Fruit fly (Drosophila melanogaster) whole organism, embryonic: ENCODE measurements around the gene Nadsyn.

Source experiments
- Antp ChIP-seq: fragments of 200-800 bp; sonication (Bioruptor generic); optimal IDR thresholded peaks from 3 replicates; lab custom pipeline; 2016; ENCODE audit warnings: missing biosample characterization, missing genetic modification characterization
- CG10209 ChIP-seq: fragments of 200-800 bp; sonication (Bioruptor generic); optimal IDR thresholded peaks from 3 replicates; lab custom pipeline; 2017; ENCODE audit warnings: missing biosample characterization, mild to moderate bottlenecking, missing genetic modification characterization, missing genetic modification reagents
- CG10462 ChIP-seq: fragments of 200-800 bp; sonication (Bioruptor generic); optimal IDR thresholded peaks from 2 replicates; lab custom pipeline; 2016; ENCODE audit warnings: missing biosample characterization, missing genetic modification characterization
- CG11695 ChIP-seq: fragments of 200-800 bp; sonication (Bioruptor generic); IDR thresholded peaks from 3 replicates; pipeline ENCODE4 v1.3.6; 2022; ENCODE audit warnings: missing biosample characterization, missing genetic modification characterization
- CG14860 ChIP-seq: fragments of 200-800 bp; sonication (Bioruptor generic); IDR thresholded peaks from 3 replicates; pipeline ENCODE4 v1.3.6; 2022; ENCODE audit warnings: missing biosample characterization, missing genetic modification characterization; ENCODE audit not compliant: partially characterized antibody
- CG15514 ChIP-seq: fragments of 200-800 bp; sonication (Bioruptor generic); optimal IDR thresholded peaks from 3 replicates; lab custom pipeline; 2017; ENCODE audit warnings: missing biosample characterization, missing genetic modification characterization, mild to moderate bottlenecking, moderate library complexity, missing genetic modification reagents
- CG15696 ChIP-seq: fragments of 200-800 bp; sonication (Bioruptor generic); optimal IDR thresholded peaks from 2 replicates; lab custom pipeline; 2019; ENCODE audit warnings: missing biosample characterization, mild to moderate bottlenecking, missing genetic modification characterization, moderate library complexity
- CG16813 ChIP-seq: fragments of 200-800 bp; sonication (Bioruptor generic); IDR thresholded peaks from 3 replicates; pipeline ENCODE4 v1.3.6; 2022; ENCODE audit warnings: missing biosample characterization, missing genetic modification characterization; ENCODE audit not compliant: partially characterized antibody
- CG32772 ChIP-seq: fragments of 200-800 bp; sonication (Bioruptor generic); IDR thresholded peaks from 2 replicates; pipeline ENCODE4 v1.3.6; 2022; ENCODE audit warnings: missing biosample characterization, missing genetic modification characterization
- CG34224 ChIP-seq: fragments of 200-800 bp; sonication (Bioruptor generic); IDR thresholded peaks from 3 replicates; pipeline ENCODE4 v1.3.6; 2022; ENCODE audit warnings: missing biosample characterization, missing genetic modification characterization; ENCODE audit not compliant: partially characterized antibody
- CG34422 ChIP-seq: fragments of 200-800 bp; sonication (Bioruptor generic); IDR thresholded peaks from 3 replicates; pipeline ENCODE4 v1.3.6; 2022; ENCODE audit warnings: missing biosample characterization, missing genetic modification characterization
- CG3995 ChIP-seq: fragments of 200-800 bp; sonication (Bioruptor generic); optimal IDR thresholded peaks from 3 replicates; lab custom pipeline; 2016; ENCODE audit warnings: missing biosample characterization, missing genetic modification characterization
- CG42726 ChIP-seq: fragments of 200-800 bp; sonication (Bioruptor generic); IDR thresholded peaks from 2 replicates; pipeline ENCODE4 v1.3.6; 2022; ENCODE audit warnings: missing biosample characterization, missing genetic modification characterization; ENCODE audit not compliant: partially characterized antibody
- CG4360 ChIP-seq: fragments of 200-800 bp; sonication (Bioruptor generic); IDR thresholded peaks from 2 replicates; pipeline ENCODE4 v1.3.6; 2022; ENCODE audit warnings: missing biosample characterization, missing genetic modification characterization
- CG4707 ChIP-seq: fragments of 200-800 bp; sonication (Bioruptor generic); optimal IDR thresholded peaks from 2 replicates; lab custom pipeline; 2018; ENCODE audit warnings: missing biosample characterization, mild to moderate bottlenecking, missing genetic modification characterization, moderate library complexity
- CG4854 ChIP-seq: fragments of 200-800 bp; sonication (Bioruptor generic); optimal IDR thresholded peaks from 2 replicates; lab custom pipeline; 2016; ENCODE audit warnings: missing biosample characterization, missing genetic modification characterization, inconsistent platforms
- CG7556 ChIP-seq: fragments of 200-800 bp; sonication (Bioruptor generic); optimal IDR thresholded peaks from 2 replicates; lab custom pipeline; 2017; ENCODE audit warnings: missing biosample characterization, mild to moderate bottlenecking, missing genetic modification characterization
- CG9727 ChIP-seq: fragments of 200-800 bp; sonication (Bioruptor generic); optimal IDR thresholded peaks from 3 replicates; lab custom pipeline; 2017; ENCODE audit warnings: missing biosample characterization, mild to moderate bottlenecking, missing genetic modification characterization
- Dbx ChIP-seq: fragments of 200-800 bp; sonication (Bioruptor generic); IDR thresholded peaks from 3 replicates; pipeline ENCODE4 v1.3.6; 2022; ENCODE audit warnings: missing biosample characterization, missing genetic modification characterization
- ERR ChIP-seq: fragments of 200-800 bp; sonication (Bioruptor generic); optimal IDR thresholded peaks from 2 replicates; lab custom pipeline; 2016; ENCODE audit warnings: missing biosample characterization, missing genetic modification characterization
- HLH4C ChIP-seq: fragments of 200-800 bp; sonication (Bioruptor generic); IDR thresholded peaks from 3 replicates; pipeline ENCODE4 v1.3.6; 2022; ENCODE audit warnings: missing biosample characterization, missing genetic modification characterization; ENCODE audit not compliant: partially characterized antibody
- Nf-YB ChIP-seq: fragments of 200-800 bp; sonication (Bioruptor generic); optimal IDR thresholded peaks from 3 replicates; lab custom pipeline; 2019; ENCODE audit warnings: missing biosample characterization, mild to moderate bottlenecking, missing genetic modification characterization, moderate library complexity
- Spps ChIP-seq: fragments of 200-800 bp; sonication (Bioruptor generic); optimal IDR thresholded peaks from 2 replicates; lab custom pipeline; 2018; ENCODE audit warnings: missing biosample characterization, mild to moderate bottlenecking, missing genetic modification characterization
- chinmo ChIP-seq: fragments of 200-800 bp; sonication (Bioruptor generic); IDR thresholded peaks from 4 replicates; pipeline ENCODE4 v1.3.6; 2022; ENCODE audit warnings: missing biosample characterization, missing genetic modification characterization; ENCODE audit not compliant: partially characterized antibody
- ci ChIP-seq: fragments of 200-800 bp; sonication (Bioruptor generic); IDR thresholded peaks from 3 replicates; pipeline ENCODE4 v1.3.6; 2022; ENCODE audit warnings: missing biosample characterization, missing genetic modification characterization
- crol ChIP-seq: fragments of 200-800 bp; sonication (Bioruptor generic); IDR thresholded peaks from 2 replicates; pipeline ENCODE4 v1.3.6; 2022; ENCODE audit warnings: missing biosample characterization, missing genetic modification characterization
- esg ChIP-seq: fragments of 200-800 bp; sonication (Bioruptor generic); conservative IDR thresholded peaks from 2 replicates; pipeline ENCODE4 v1.3.6; 2022; ENCODE audit warnings: missing biosample characterization, missing genetic modification characterization
- gce ChIP-seq: fragments of 200-800 bp; sonication (Bioruptor generic); IDR thresholded peaks from 3 replicates; pipeline ENCODE4 v1.3.6; 2022; ENCODE audit warnings: missing biosample characterization, missing genetic modification characterization
- gsb-n ChIP-seq: fragments of 200-800 bp; sonication (Bioruptor generic); optimal IDR thresholded peaks from 3 replicates; lab custom pipeline; 2018; ENCODE audit warnings: missing biosample characterization, mild to moderate bottlenecking, missing genetic modification characterization
- nerfin-2 ChIP-seq: fragments of 200-800 bp; sonication (Bioruptor generic); IDR thresholded peaks from 2 replicates; pipeline ENCODE4 v1.3.6; 2022; ENCODE audit warnings: missing biosample characterization, missing genetic modification characterization; ENCODE audit not compliant: partially characterized antibody
- nom ChIP-seq: fragments of 200-800 bp; sonication (Bioruptor generic); optimal IDR thresholded peaks from 2 replicates; lab custom pipeline; 2017; ENCODE audit warnings: missing biosample characterization, missing genetic modification characterization, mild to moderate bottlenecking, moderate library complexity, missing genetic modification reagents
- run ChIP-seq: fragments of 200-800 bp; sonication (Bioruptor generic); optimal IDR thresholded peaks from 3 replicates; lab custom pipeline; 2018; ENCODE audit warnings: missing biosample characterization, mild to moderate bottlenecking, missing genetic modification characterization
- sna ChIP-seq: fragments of 200-800 bp; sonication (Bioruptor generic); IDR thresholded peaks from 2 replicates; pipeline ENCODE4 v1.3.6; 2022; ENCODE audit warnings: missing biosample characterization, missing genetic modification characterization; ENCODE audit not compliant: partially characterized antibody
- trem ChIP-seq: fragments of 200-800 bp; optimal IDR thresholded peaks from 3 replicates; lab custom pipeline; 2019; ENCODE audit warnings: missing biosample characterization, mild to moderate bottlenecking, missing genetic modification characterization, moderate library complexity

The Nadsyn gene

dm6 chrX:13717982-13718402, at the start of gene Nadsyn (continued):
- peak; percentile 73 for TF ChIP-seq CG3995 (GFP tag; lab: Kevin White, UChicago)
- peak; percentile 69 for TF ChIP-seq CG14860 (GFP tag; lab: Robert Waterston, UW)
- TF ChIP-seq Nf-YB (GFP tag; lab: Kevin White, UChicago), result peak; percentile 44
- no peak for TF ChIP-seq gce (GFP tag; lab: Robert Waterston, UW)
- peak; percentile 51 for TF ChIP-seq trem
- TF ChIP-seq CG34224, result peak; percentile 77
- TF ChIP-seq run (tag; lab: Kevin White, UChicago), result no peak
- no peak for TF ChIP-seq CG10462 (GFP tag; lab: Kevin White, UChicago)
- peak; percentile 50; the same call in 1 of the 2 replicates for TF ChIP-seq nerfin-2 (GFP tag; lab: Robert Waterston, UW)
- no peak for TF ChIP-seq CG10209 (GFP tag; lab: Kevin White, UChicago)
- TF ChIP-seq Spps, result no peak
- peak; percentile 68; the same call in 1 of the 2 replicates for TF ChIP-seq sna (GFP tag; lab: Robert Waterston, UW)
- TF ChIP-seq HLH4C (GFP tag; lab: Robert Waterston, UW), result peak; percentile 81
- TF ChIP-seq ci, result 0 out of 3 replicates have a peak, but pooled peaks have one; percentile 31
- TF ChIP-seq CG16813 (GFP tag; lab: Robert Waterston, UW), result peak; percentile 80
- TF ChIP-seq CG15514 (GFP tag; lab: Kevin White, UChicago), result peak; percentile 39
- TF ChIP-seq CG11695, result no peak
- TF ChIP-seq, all 482 proteins: peak for 68

dm6 chrX:13766495-13766894, 48.4 kb upstream of the Nadsyn start:
- TF ChIP-seq CG4707 (GFP tag; lab: Kevin White, UChicago) (no peak), CG9727 (GFP tag; lab: Kevin White, UChicago) (no peak), CG15696 (no peak)

DNA sequence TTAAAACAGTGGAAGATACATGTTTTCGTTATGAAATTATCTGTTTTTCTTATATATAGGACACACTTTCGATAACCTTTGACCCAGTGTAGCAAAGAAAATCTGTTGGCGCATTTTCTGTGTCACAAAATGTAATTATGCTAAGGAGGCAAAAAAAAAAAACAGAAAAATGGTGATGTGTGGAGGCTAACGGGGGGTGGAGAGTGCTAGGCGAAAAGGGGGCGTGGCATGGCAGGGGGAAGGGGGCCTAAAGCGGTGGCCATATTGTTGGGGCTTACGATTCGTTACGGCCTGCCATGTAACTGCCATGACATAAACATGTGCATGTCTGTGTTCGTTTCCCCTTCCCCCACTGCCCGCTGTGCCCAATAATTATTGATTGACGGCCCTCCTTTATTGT, 47.1 kb upstream of the Nadsyn start:
- TF ChIP-seq esg (GFP tag; lab: Robert Waterston, UW) (0 out of 2 replicates have a peak, but pooled peaks have one; percentile 6), CG34422 (0 out of 3 replicates have a peak, but pooled peaks have one; percentile 7), nom (GFP tag; lab: Kevin White, UChicago) (no peak), Antp (GFP tag; lab: Kevin White, UChicago) (no peak), Dbx (GFP tag; lab: Robert Waterston, UW) (no peak), gsb-n (tag; lab: Kevin White, UChicago) (no peak), chinmo (GFP tag; lab: Robert Waterston, UW) (0 out of 4 replicates have a peak, but pooled peaks have one; percentile 39), CG7556 (GFP tag; lab: Kevin White, UChicago) (no peak), CG42726 (GFP tag; lab: Robert Waterston, UW) (0 out of 2 replicates have a peak, but pooled peaks have one; percentile 13), CG4854 (GFP tag; lab: Kevin White, UChicago) (no peak), ERR (no peak), CG32772 (GFP tag; lab: Robert Waterston, UW) (peak; percentile 32; the same call in 1 of the 2 replicates), CG4360 (GFP tag; lab: Robert Waterston, UW) (no peak), crol (GFP tag; lab: Robert Waterston, UW) (peak; percentile 75)
